Worm (Caenorhabditis elegans) whole organism, L4/young adult: Measurements from ENCODE around the gene F26G1.15.

Source experiments
- W03F9.2 ChIP-seq: fragments of 150-350 bp; optimal IDR thresholded peaks from 2 replicates; lab custom pipeline; 2014; ENCODE audit warnings: missing biosample characterization, missing genetic modification characterization
- dao-5 ChIP-seq: sonication (generic microtip); optimal IDR thresholded peaks from 2 replicates; lab custom pipeline; 2016; ENCODE audit warnings: missing genotype, missing genetic modification characterization, moderate library complexity, missing compliant biosample characterization
- him-1 ChIP-seq: sonication (generic microtip); optimal IDR thresholded peaks from 2 replicates; lab custom pipeline; 2016; ENCODE audit warnings: missing genotype, missing genetic modification reagents, missing genetic modification characterization, missing compliant biosample characterization

F26G1.15 gene

ce11 chrII:4761020-4761419 is 29.1 kb upstream of the F26G1.15 start:
- TF ChIP-seq W03F9.2 (tag; lab: Kevin White, UChicago), result no peak
- no peak for TF ChIP-seq him-1
- TF ChIP-seq dao-5, result no peak

DNA sequence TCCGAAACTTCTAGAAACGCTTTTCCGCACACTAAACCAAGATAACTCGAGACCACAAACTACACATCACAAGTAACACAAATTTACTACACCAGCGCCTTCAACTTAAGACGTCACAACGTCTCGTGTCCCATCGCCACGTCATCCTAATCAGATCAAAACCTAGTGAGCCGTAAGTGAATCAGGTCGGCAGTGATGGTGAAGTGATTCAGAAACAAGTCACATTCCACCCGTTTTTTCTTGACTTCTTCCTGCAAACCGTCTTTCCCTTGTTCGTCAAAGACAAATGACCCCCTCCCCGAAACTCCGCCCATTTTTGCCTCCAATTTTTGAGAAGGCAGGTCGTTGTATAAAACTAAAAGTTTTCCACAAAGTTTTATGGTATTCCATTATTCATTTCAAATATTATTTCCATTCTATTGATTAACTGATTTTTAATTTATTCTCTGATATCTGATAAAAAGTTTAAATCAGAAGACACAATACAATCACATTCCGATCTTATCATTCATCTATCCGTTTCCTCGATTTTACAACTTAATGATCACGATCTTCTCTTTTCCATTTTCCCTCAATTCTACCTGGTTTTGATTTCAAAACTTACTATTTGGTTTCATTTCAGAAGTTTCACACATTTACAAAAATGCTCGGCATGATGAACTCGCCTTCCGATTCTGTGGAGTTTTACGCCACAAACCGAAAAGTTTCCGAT is 27.4 kb upstream of the F26G1.15 start, which contains the start of gene F26G1.2:
Gene F26G1.2 (plus strand): TSS at position 508 of the 712 bp plus-strand sequence.
- TF ChIP-seq W03F9.2 (tag; lab: Kevin White, UChicago) (no peak), dao-5 (no peak), him-1 (no peak)

ce11 chrII:4766284-4766683 is 23.8 kb upstream of the F26G1.15 start, which contains the start of gene ttm-2:
Gene ttm-2 (minus strand): TSS chrII:4766384.
- TF ChIP-seq dao-5 (no peak), him-1 (no peak), W03F9.2 (tag; lab: Kevin White, UChicago) (no peak)

- TF ChIP-seq W03F9.2 (tag; lab: Kevin White, UChicago), result no peak
These were observed 22.5 kb upstream of the F26G1.15 start for ce11 chrII:4767612-4768011.

ce11 chrII:4769096-4769495 is 21.0 kb upstream of the F26G1.15 start:
- no peak for TF ChIP-seq W03F9.2 (tag; lab: Kevin White, UChicago)
- TF ChIP-seq dao-5, result no peak
- TF ChIP-seq him-1, result no peak

- no peak for TF ChIP-seq W03F9.2 (tag; lab: Kevin White, UChicago)
- TF ChIP-seq him-1, result no peak
- TF ChIP-seq dao-5, result no peak
These were observed 20.2 kb upstream of the F26G1.15 start for ce11 chrII:4769886-4770285.

ce11 chrII:4771282-4771681 is 18.8 kb upstream of the F26G1.15 start, which contains the start of gene F26G1.5:
Gene F26G1.5 (minus strand): TSS chrII:4771382.
- TF ChIP-seq W03F9.2 (tag; lab: Kevin White, UChicago), result no peak
- TF ChIP-seq him-1, result no peak
- no peak for TF ChIP-seq dao-5

ce11 chrII:4772441-4772840 is 17.7 kb upstream of the F26G1.15 start:
- no peak for TF ChIP-seq W03F9.2 (tag; lab: Kevin White, UChicago)
- TF ChIP-seq dao-5, result no peak

- TF ChIP-seq him-1, result no peak
- TF ChIP-seq dao-5, result no peak
- TF ChIP-seq W03F9.2 (tag; lab: Kevin White, UChicago), result no peak
These were observed 16.1 kb upstream of the F26G1.15 start, which contains the start of the genes F26G1.9 and F26G1.10 for ce11 chrII:4773891-4774432. Gene F26G1.9 (minus strand): TSS chrII:4773991. Gene F26G1.10 (plus strand): TSS chrII:4774382.

DNA sequence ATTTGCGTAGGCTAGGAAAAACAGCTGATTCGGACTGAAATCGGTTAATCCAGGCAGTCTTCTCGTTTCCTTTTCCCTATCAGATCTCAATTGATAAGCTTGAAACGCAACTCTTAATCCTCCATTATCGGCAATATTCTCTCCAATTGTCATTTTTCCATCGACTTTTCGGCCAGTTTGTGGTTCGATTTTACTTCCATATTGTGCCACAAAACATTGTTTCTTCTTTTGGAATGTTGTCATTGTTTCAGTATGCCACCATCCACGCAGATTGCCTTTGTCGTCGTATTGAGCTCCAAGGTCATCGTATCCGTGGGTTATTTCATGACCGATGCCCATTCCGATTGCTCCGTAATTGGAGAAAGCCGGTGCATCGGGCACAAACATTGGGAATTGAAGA is 14.3 kb upstream of the F26G1.15 start:
- no peak for TF ChIP-seq W03F9.2 (tag; lab: Kevin White, UChicago)
- TF ChIP-seq him-1, result no peak
- TF ChIP-seq dao-5, result no peak

- TF ChIP-seq dao-5 (no peak), him-1 (no peak), W03F9.2 (tag; lab: Kevin White, UChicago) (no peak)
These were observed 13.2 kb upstream of the F26G1.15 start, which contains the start of gene F26G1.11 for ce11 chrII:4776933-4777332. Gene F26G1.11 (plus strand): TSS chrII:4777137.

ce11 chrII:4779753-4780152 is 10.3 kb upstream of the F26G1.15 start:
- no peak for TF ChIP-seq W03F9.2 (tag; lab: Kevin White, UChicago)
- TF ChIP-seq him-1, result no peak
- no peak for TF ChIP-seq dao-5

DNA sequence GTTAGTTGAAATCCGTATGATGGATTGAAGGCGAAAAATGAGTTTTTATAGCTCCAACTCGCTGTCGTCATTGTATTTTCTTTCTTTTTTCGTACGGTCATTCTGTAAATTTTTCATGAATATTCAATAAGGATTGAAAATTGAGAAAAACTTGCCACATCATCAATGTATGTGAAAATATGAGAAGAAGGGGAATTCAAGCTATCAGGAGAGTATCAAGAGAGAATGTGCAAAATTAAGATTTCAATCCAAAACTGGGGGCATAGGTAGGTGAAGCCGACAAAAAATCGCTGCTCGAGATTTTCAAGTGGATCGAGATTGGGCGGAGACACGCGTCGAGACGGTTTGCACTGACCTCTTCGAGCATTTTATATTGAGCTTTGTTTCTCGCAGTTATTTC is 5.7 kb upstream of the F26G1.15 start, which contains the start of gene nep-12:
Gene nep-12 (minus strand): TSS at position 101 of the 400 bp plus-strand sequence.
- TF ChIP-seq him-1 (no peak), W03F9.2 (tag; lab: Kevin White, UChicago) (no peak), dao-5 (no peak)

ce11 chrII:4786181-4786580 is 3.9 kb upstream of the F26G1.15 start, which contains the start of gene msp-3:
Gene msp-3 (minus strand): TSS chrII:4786281.
- TF ChIP-seq dao-5 (no peak), him-1 (no peak), W03F9.2 (tag; lab: Kevin White, UChicago) (no peak)

- no peak for TF ChIP-seq him-1
These were observed 594 bp downstream of the F26G1.15 start for ce11 chrII:4790687-4791086.
